Fruit fly (Drosophila melanogaster) Kc167 (cell line): ENCODE data around the gene CG13829.

Source experiments
- h ChIP-seq: fragments of >200 bp; optimal IDR thresholded peaks from 3 replicates; lab custom pipeline; 2018; ENCODE audit warnings: missing external identifiers
- insv ChIP-seq: fragments of >200 bp; optimal IDR thresholded peaks from 3 replicates; lab custom pipeline; 2018; ENCODE audit warnings: missing external identifiers
- psq ChIP-seq: fragments of >200 bp; optimal IDR thresholded peaks from 2 replicates; lab custom pipeline; 2017; ENCODE audit warnings: missing external identifiers
- ttk ChIP-seq: sonication (Bioruptor generic); optimal IDR thresholded peaks from 2 replicates; lab custom pipeline; 2017; ENCODE audit warnings: missing external identifiers

dm6 chr3R:23140280-23140679 is 20.9 kb downstream of the CG13829 start:
- TF ChIP-seq h (no peak), insv (no peak), ttk (lab: Kevin White, UChicago) (no peak), psq (lab: Kevin White, UChicago) (no peak)
